Worm (Caenorhabditis elegans) whole organism, early embryonic: ENCODE results near the gene aptf-2.

Source experiments
- sea-1 ChIP-seq: fragments of 200-800 bp; sonication (Bioruptor generic); conservative IDR thresholded peaks from 2 replicates; pipeline ENCODE4 v1.3.6; 2022; ENCODE audit warnings: missing genetic modification characterization, missing compliant biosample characterization
- tra-4 ChIP-seq: sonication (generic microtip); optimal IDR thresholded peaks from 2 replicates; lab custom pipeline; 2017; ENCODE audit warnings: missing genetic modification characterization, missing compliant biosample characterization

ce11 chrIV:13453509-13453908 is 37.7 kb upstream of the aptf-2 start:
- no peak for TF ChIP-seq sea-1 (GFP tag; lab: Robert Waterston, UW)
- no peak for TF ChIP-seq tra-4
